Worm (Caenorhabditis elegans) whole organism, L4 larva: Measurements from ENCODE around the gene C45B11.6.

Source experiments
- D1046.2 ChIP-seq: fragments of 200-800 bp; sonication (Bioruptor generic); IDR thresholded peaks from 2 replicates; pipeline ENCODE4 v1.3.6; 2022; ENCODE audit warnings: missing genetic modification characterization, missing compliant biosample characterization
- F10B5.3 ChIP-seq: sonication (generic microtip); optimal IDR thresholded peaks from 2 replicates; lab custom pipeline; 2016; ENCODE audit warnings: mild to moderate bottlenecking, missing genetic modification characterization, missing compliant biosample characterization
- F37D6.2 ChIP-seq: sonication (generic microtip); optimal IDR thresholded peaks from 2 replicates; lab custom pipeline; 2016; ENCODE audit warnings: mild to moderate bottlenecking, missing genetic modification characterization, missing compliant biosample characterization
- R02D3.7 ChIP-seq: fragments of 150-350 bp; sonication (generic microtip); optimal IDR thresholded peaks from 3 replicates; lab custom pipeline; 2014; ENCODE audit warnings: missing biosample characterization, missing genetic modification characterization
- T26A8.4 ChIP-seq: fragments of 200-800 bp; sonication (Bioruptor generic); IDR thresholded peaks from 2 replicates; pipeline ENCODE4 v1.3.6; 2022; ENCODE audit warnings: missing genetic modification characterization, missing compliant biosample characterization
- Y105C5A.15 ChIP-seq: fragments of 200-800 bp; sonication (Bioruptor generic); IDR thresholded peaks from 2 replicates; pipeline ENCODE4 v1.3.6; 2022; ENCODE audit warnings: missing genetic modification characterization, missing compliant biosample characterization
- aha-1 ChIP-seq: fragments of 150-350 bp; peaks from one replicate; lab custom pipeline; 2014; ENCODE audit warnings: missing biosample characterization, missing genetic modification characterization
- aly-2 ChIP-seq: sonication (generic microtip); optimal IDR thresholded peaks from 2 replicates; lab custom pipeline; 2018; ENCODE audit warnings: missing biosample characterization, missing genetic modification characterization
- ama-1 ChIP-seq: fragments of 150-350 bp; optimal IDR thresholded peaks from 2 replicates; lab custom pipeline; 2014; ENCODE audit warnings: inconsistent platforms, mixed read lengths
- arid-1 ChIP-seq: fragments of 200-800 bp; sonication (Bioruptor generic); conservative IDR thresholded peaks from 2 replicates; pipeline ENCODE4 v1.3.6; 2022; ENCODE audit warnings: missing genetic modification reagents, missing genetic modification characterization, missing compliant biosample characterization
- ceh-32 ChIP-seq: sonication (generic microtip); optimal IDR thresholded peaks from 2 replicates; lab custom pipeline; 2016; ENCODE audit warnings: mild to moderate bottlenecking, missing genetic modification characterization, missing compliant biosample characterization; ENCODE audit not compliant: poor library complexity
- ceh-62 ChIP-seq: sonication (generic microtip); optimal IDR thresholded peaks from 2 replicates; lab custom pipeline; 2017; ENCODE audit warnings: missing biosample characterization, missing genetic modification characterization
- ceh-82 ChIP-seq: sonication (generic microtip); optimal IDR thresholded peaks from 2 replicates; lab custom pipeline; 2017; ENCODE audit warnings: missing biosample characterization, missing genetic modification characterization
- ctbp-1 ChIP-seq: fragments of 200-800 bp; sonication (Bioruptor generic); IDR thresholded peaks from 2 replicates; pipeline ENCODE4 v1.3.6; 2022; ENCODE audit warnings: missing genetic modification reagents, missing genetic modification characterization, missing compliant biosample characterization
- dmd-9 ChIP-seq: fragments of 200-800 bp; sonication (Bioruptor generic); IDR thresholded peaks from 2 replicates; pipeline ENCODE4 v1.3.6; 2022; ENCODE audit warnings: missing genetic modification reagents, missing genetic modification characterization, missing compliant biosample characterization
- dpl-1 ChIP-seq: fragments of 150-350 bp; optimal IDR thresholded peaks from 2 replicates; lab custom pipeline; 2014; ENCODE audit warnings: missing biosample characterization, missing genetic modification reagents, missing genetic modification characterization
- duxl-1 ChIP-seq: sonication (generic microtip); optimal IDR thresholded peaks from 2 replicates; lab custom pipeline; 2016; ENCODE audit warnings: mild to moderate bottlenecking, missing genetic modification characterization, moderate library complexity, missing compliant biosample characterization; ENCODE audit not compliant: poor library complexity
- dve-1 ChIP-seq: sonication (generic microtip); optimal IDR thresholded peaks from 2 replicates; lab custom pipeline; 2017; ENCODE audit warnings: antibody characterized with exemption, mild to moderate bottlenecking, missing genetic modification characterization, missing compliant biosample characterization; ENCODE audit not compliant: insufficient read depth
- egl-27 ChIP-seq: sonication (generic microtip); optimal IDR thresholded peaks from 3 replicates; lab custom pipeline; 2017; ENCODE audit warnings: missing biosample characterization, missing genetic modification reagents, missing genetic modification characterization
- egl-43 ChIP-seq: fragments of 200-800 bp; sonication (Bioruptor generic); IDR thresholded peaks from 2 replicates; pipeline ENCODE4 v1.3.6; 2022; ENCODE audit warnings: missing genetic modification reagents, missing genetic modification characterization, missing compliant biosample characterization
- fkh-10 ChIP-seq: fragments of 150-350 bp; optimal IDR thresholded peaks from 2 replicates; lab custom pipeline; 2014; ENCODE audit warnings: missing biosample characterization, missing genetic modification reagents, missing genetic modification characterization
- gei-8 ChIP-seq: fragments of 200-800 bp; sonication (Bioruptor generic); optimal IDR thresholded peaks from 2 replicates; lab custom pipeline; 2018; ENCODE audit warnings: mild to moderate bottlenecking, missing genetic modification characterization, missing compliant biosample characterization
- hlh-11 ChIP-seq: fragments of 200-800 bp; sonication (Bioruptor generic); optimal IDR thresholded peaks from 2 replicates; lab custom pipeline; 2018; ENCODE audit warnings: mild to moderate bottlenecking, missing genetic modification characterization, missing compliant biosample characterization
- hlh-30 ChIP-seq: sonication (generic microtip); optimal IDR thresholded peaks from 2 replicates; lab custom pipeline; 2017; ENCODE audit warnings: antibody characterized with exemption, mild to moderate bottlenecking, missing genetic modification characterization, missing compliant biosample characterization; ENCODE audit not compliant: insufficient read depth
- hmg-1.1 ChIP-seq: fragments of 200-800 bp; sonication (Bioruptor generic); IDR thresholded peaks from 2 replicates; pipeline ENCODE4 v1.3.6; 2022; ENCODE audit warnings: missing genetic modification reagents, missing genetic modification characterization, missing compliant biosample characterization
- jun-1 ChIP-seq: fragments of 150-350 bp; optimal IDR thresholded peaks from 2 replicates; lab custom pipeline; 2014; ENCODE audit warnings: missing biosample characterization, missing genetic modification reagents, missing genetic modification characterization
- lim-7 ChIP-seq: fragments of 200-800 bp; sonication (Bioruptor generic); IDR thresholded peaks from 2 replicates; pipeline ENCODE4 v1.3.6; 2022; ENCODE audit warnings: missing genetic modification characterization, missing compliant biosample characterization
- lin-1 ChIP-seq: fragments of 200-800 bp; sonication (Bioruptor generic); IDR thresholded peaks from 2 replicates; pipeline ENCODE4 v1.3.6; 2022; ENCODE audit warnings: missing genetic modification reagents, missing genetic modification characterization, missing compliant biosample characterization
- lin-39 ChIP-seq: fragments of 150-350 bp; optimal IDR thresholded peaks from 2 replicates; lab custom pipeline; 2014; ENCODE audit warnings: missing biosample characterization, missing genetic modification reagents, missing genetic modification characterization
- lsy-2 ChIP-seq, 2 experiments: fragments of 150-350 bp in 1 of 2; sonication (generic microtip) in 1 of 2; optimal IDR thresholded peaks; 2 replicates each; lab custom pipeline; 2014 to 2017; ENCODE audit warnings: missing biosample characterization in 2 of 2, missing genetic modification characterization in 2 of 2
- madf-9 ChIP-seq: fragments of 200-800 bp; sonication (Bioruptor generic); conservative IDR thresholded peaks from 2 replicates; pipeline ENCODE4 v1.3.6; 2022; ENCODE audit warnings: missing genetic modification reagents, missing genetic modification characterization, missing compliant biosample characterization
- mdt-29 ChIP-seq: fragments of 200-800 bp; sonication (Bioruptor generic); IDR thresholded peaks from 2 replicates; pipeline ENCODE4 v1.3.6; 2022; ENCODE audit warnings: missing genetic modification reagents, missing genetic modification characterization, missing compliant biosample characterization
- mep-1 ChIP-seq: fragments of 150-350 bp; sonication (generic microtip); optimal IDR thresholded peaks from 3 replicates; lab custom pipeline; 2014; ENCODE audit warnings: missing biosample characterization, missing genetic modification characterization
- mxl-3 ChIP-seq: fragments of 200-800 bp; sonication (Bioruptor generic); optimal IDR thresholded peaks from 2 replicates; lab custom pipeline; 2018; ENCODE audit warnings: mild to moderate bottlenecking, missing genetic modification characterization, missing compliant biosample characterization
- nhr-102 ChIP-seq: sonication (generic microtip); optimal IDR thresholded peaks from 2 replicates; lab custom pipeline; 2016; ENCODE audit warnings: mild to moderate bottlenecking, missing genetic modification characterization, moderate library complexity, missing compliant biosample characterization
- nhr-28 ChIP-seq: fragments of 150-350 bp; optimal IDR thresholded peaks from 2 replicates; lab custom pipeline; 2014; ENCODE audit warnings: missing biosample characterization, missing genetic modification characterization
- nhr-48 ChIP-seq: sonication (generic microtip); optimal IDR thresholded peaks from 2 replicates; lab custom pipeline; 2016; ENCODE audit warnings: mild to moderate bottlenecking, missing genetic modification characterization, missing compliant biosample characterization
- nhr-6 ChIP-seq: fragments of 150-350 bp; optimal IDR thresholded peaks from 2 replicates; lab custom pipeline; 2014; ENCODE audit warnings: missing biosample characterization, missing genetic modification characterization
- rbr-2 ChIP-seq: sonication (generic microtip); optimal IDR thresholded peaks from 2 replicates; lab custom pipeline; 2016; ENCODE audit warnings: missing genotype, missing genetic modification characterization, missing compliant biosample characterization
- sdz-12 ChIP-seq: fragments of 200-800 bp; sonication (Bioruptor generic); optimal IDR thresholded peaks from 2 replicates; lab custom pipeline; 2018; ENCODE audit warnings: mild to moderate bottlenecking, missing genetic modification characterization, missing compliant biosample characterization
- set-16 ChIP-seq: fragments of 200-800 bp; sonication (Bioruptor generic); IDR thresholded peaks from 2 replicates; pipeline ENCODE4 v1.3.6; 2022; ENCODE audit warnings: missing genetic modification reagents, missing genetic modification characterization, missing compliant biosample characterization
- skn-1 ChIP-seq: fragments of 150-350 bp; optimal IDR thresholded peaks from 2 replicates; lab custom pipeline; 2014; ENCODE audit warnings: missing biosample characterization, missing genetic modification characterization
- snpc-4 ChIP-seq: fragments of 150-350 bp; optimal IDR thresholded peaks from 2 replicates; lab custom pipeline; 2014; ENCODE audit warnings: missing biosample characterization, missing genetic modification characterization
- zfp-2 ChIP-seq: sonication (generic microtip); optimal IDR thresholded peaks from 2 replicates; lab custom pipeline; 2016; ENCODE audit warnings: mild to moderate bottlenecking, missing genetic modification characterization, missing compliant biosample characterization

C45B11.6 gene

DNA sequence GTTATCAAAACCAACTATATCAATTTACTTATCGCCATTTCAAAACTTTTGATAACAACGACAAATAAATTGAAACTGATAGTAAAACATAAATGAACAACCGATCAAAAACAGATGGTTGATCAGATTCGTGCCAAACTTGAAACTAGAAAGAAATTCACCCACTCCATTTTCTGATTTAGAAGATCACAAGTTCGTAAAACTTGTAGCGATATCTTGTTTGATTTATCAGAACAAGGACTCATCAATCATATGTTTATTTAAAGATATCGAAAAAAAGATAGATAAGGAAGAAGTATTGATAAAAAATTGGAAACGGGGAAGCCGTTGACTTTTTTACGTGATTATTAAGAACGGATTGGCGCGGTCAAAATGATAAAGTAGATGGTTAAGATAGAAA, 43.3 kb downstream of the C45B11.6 start (continued):
- TF ChIP-seq dve-1 (tag; lab: Kevin White, UChicago) (no peak), aha-1 (peak; percentile 55), hlh-11 (tag; lab: Kevin White, UChicago) (peak; percentile 36), ama-1 (no peak), nhr-28 (peak; percentile 61), lim-7 (GFP tag; lab: Robert Waterston, UW) (no peak), egl-43 (GFP tag; lab: Robert Waterston, UW) (no peak), hlh-30 (tag; lab: Kevin White, UChicago) (peak; percentile 4), nhr-48 (peak; percentile 0)

DNA sequence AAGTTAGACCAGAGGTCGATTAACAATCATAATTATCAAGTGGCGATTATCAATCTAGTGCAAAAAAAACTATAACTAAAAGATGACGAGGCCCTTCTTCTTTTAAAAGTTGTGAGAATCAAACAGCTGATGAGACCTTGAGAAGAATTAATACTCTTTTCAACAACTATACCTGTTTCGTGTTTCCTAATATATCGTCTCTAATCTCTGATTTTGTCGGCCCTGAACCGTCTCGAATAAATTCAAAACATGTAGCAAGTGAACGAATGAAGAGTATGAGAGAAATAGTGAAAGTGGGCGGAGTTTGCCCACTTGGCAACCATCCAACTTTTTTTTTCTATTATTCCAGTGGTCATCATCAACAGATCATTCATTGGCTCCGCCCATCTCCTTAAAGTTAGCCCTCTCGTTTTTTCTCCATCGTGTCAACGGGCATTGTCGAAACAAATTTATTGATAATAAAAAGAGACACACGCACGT, 43.7 kb downstream of the C45B11.6 start, which contains the start of gene Y42A5A.1:
Gene Y42A5A.1 (plus strand): TSS at position 430 of the 480 bp plus-strand sequence.
- TF ChIP-seq madf-9 (GFP tag; lab: Robert Waterston, UW): no peak
- TF ChIP-seq skn-1 (tag; lab: Kevin White, UChicago): no peak
- TF ChIP-seq lim-7 (GFP tag; lab: Robert Waterston, UW): no peak
- no peak for TF ChIP-seq mdt-29
- TF ChIP-seq R02D3.7 (tag; lab: Kevin White, UChicago): no peak
- TF ChIP-seq duxl-1 (tag; lab: Kevin White, UChicago): no peak
- TF ChIP-seq fkh-10 (GFP tag; lab: Kevin White, UChicago): no peak
- TF ChIP-seq nhr-102 (tag; lab: Kevin White, UChicago): no peak
- TF ChIP-seq lin-1 (GFP tag; lab: Robert Waterston, UW): no peak
- TF ChIP-seq dve-1 (tag; lab: Kevin White, UChicago): no peak
- TF ChIP-seq sdz-12 (GFP tag; lab: Kevin White, UChicago): no peak
- TF ChIP-seq dpl-1 (GFP tag; lab: Kevin White, UChicago): no peak
- no peak for TF ChIP-seq hmg-1.1
- no peak for TF ChIP-seq jun-1
- no peak for TF ChIP-seq lin-39 (tag; lab: Kevin White, UChicago)
- TF ChIP-seq dmd-9: no peak
- no peak for TF ChIP-seq set-16 (GFP tag; lab: Robert Waterston, UW)

DNA sequence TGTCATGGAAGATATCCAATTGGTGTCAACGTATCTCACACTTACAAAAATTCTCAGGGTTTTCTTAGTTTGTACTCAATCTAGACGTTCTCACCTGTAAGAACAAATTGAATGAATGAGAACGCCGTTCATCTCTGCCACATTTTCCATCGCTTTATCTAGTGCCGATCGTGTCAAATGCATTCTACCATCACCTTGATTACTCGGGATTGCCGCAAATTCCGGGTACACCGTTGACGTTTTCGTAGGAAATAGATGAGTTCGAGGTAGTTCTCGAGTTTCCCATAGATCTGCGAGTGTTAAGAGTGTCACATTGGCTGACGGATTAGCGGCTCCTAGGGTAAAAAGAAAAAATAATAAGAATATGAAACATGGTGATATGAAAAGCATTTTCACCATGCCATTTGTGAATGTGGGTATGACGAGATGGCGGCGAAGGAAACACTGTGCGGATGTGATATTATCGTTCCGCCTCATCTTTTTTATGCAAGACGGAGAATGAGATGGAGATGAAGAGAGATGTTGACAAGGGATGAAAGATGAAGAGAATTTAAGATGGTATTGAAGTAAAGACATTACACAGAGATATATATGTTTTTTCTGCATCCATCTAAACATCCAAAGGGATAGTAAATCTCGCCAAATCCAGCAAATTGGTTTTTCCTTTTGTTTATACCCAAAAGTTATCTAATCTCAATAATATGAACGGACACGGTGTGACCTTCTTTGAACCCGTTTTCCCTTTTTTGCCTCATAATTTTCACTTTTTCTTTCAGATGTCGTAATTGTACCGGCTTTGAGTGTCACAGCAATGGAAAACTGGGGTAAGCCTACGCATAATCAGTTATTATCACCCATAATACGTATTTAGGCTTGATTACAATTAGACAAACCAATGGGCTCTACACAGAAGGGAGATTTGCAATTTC, 49.6 kb downstream of the C45B11.6 start, which contains the start of gene lact-8:
Gene lact-8 (minus strand): TSS at position 445 of the 929 bp plus-strand sequence.
- TF ChIP-seq nhr-28 (no peak), aha-1 (peak; percentile 71), lin-1 (GFP tag; lab: Robert Waterston, UW) (no peak), arid-1 (GFP tag; lab: Robert Waterston, UW) (no peak)

DNA sequence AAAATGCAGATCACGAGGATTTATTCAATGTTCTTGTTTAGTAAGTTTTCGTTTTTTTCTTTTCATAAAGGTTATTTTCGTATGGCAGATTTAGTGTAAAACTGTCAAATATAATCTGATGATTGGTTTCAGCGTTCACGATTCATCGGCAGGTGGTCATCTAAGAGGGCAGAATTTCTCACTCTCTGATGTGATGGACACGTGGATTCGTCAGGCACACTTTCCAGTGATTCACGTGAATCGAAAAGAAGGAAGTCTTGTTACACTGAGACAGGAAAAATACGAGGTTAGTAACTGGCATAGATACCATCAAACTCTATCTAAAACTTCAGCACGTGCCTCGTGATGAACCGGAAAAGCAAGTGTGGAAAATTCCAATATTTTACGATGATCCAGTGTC, 50.8 kb downstream of the C45B11.6 start:
- TF ChIP-seq zfp-2 (no peak), ctbp-1 (GFP tag; lab: Robert Waterston, UW) (no peak), nhr-28 (no peak), ceh-32 (tag; lab: Kevin White, UChicago) (no peak), ceh-62 (tag; lab: Kevin White, UChicago) (no peak), F10B5.3 (tag; lab: Kevin White, UChicago) (no peak), mep-1 (tag; lab: Kevin White, UChicago) (no peak), nhr-6 (tag; lab: Kevin White, UChicago) (peak; percentile 26), rbr-2 (tag; lab: Kevin White, UChicago) (no peak), D1046.2 (GFP tag; lab: Robert Waterston, UW) (no peak), mxl-3 (GFP tag; lab: Kevin White, UChicago) (peak; percentile 73), gei-8 (GFP tag; lab: Kevin White, UChicago) (no peak), T26A8.4 (GFP tag; lab: Robert Waterston, UW) (0 out of 2 replicates have a peak, but pooled peaks have one; percentile 26), F37D6.2 (tag; lab: Kevin White, UChicago) (no peak), lsy-2 (tag; optimal IDR thresholded peaks at IDR 0.05; lab: Kevin White, UChicago) (no peak), hmg-1.1 (no peak), egl-27 (tag; lab: Kevin White, UChicago) (no peak), R02D3.7 (tag; lab: Kevin White, UChicago) (no peak), skn-1 (tag; lab: Kevin White, UChicago) (no peak), snpc-4 (tag; lab: Kevin White, UChicago) (no peak), ceh-82 (tag; lab: Kevin White, UChicago) (no peak), mdt-29 (no peak), Y105C5A.15 (GFP tag; lab: Robert Waterston, UW) (no peak), aly-2 (no peak)
